Worm (Caenorhabditis elegans) whole organism, L3 larva: ENCODE measurements around the gene acr-25.
A peak's percentile ranks its signal among the peaks of the same experiment; 100 is the strongest.

ENCODE experiments used
- R02D3.7 ChIP-seq: fragments of 150-350 bp; optimal IDR thresholded peaks from 2 replicates; lab custom pipeline; 2014; ENCODE audit warnings: missing biosample characterization, missing genetic modification characterization
- aly-2 ChIP-seq: fragments of 150-350 bp; optimal IDR thresholded peaks from 2 replicates; lab custom pipeline; 2014; ENCODE audit warnings: missing biosample characterization, missing genetic modification characterization
- ama-1 ChIP-seq: fragments of 150-350 bp; optimal IDR thresholded peaks from 2 replicates; lab custom pipeline; 2018
- ceh-16 ChIP-seq: sonication (generic microtip); optimal IDR thresholded peaks from 2 replicates; lab custom pipeline; 2017; ENCODE audit warnings: missing biosample characterization, missing genetic modification characterization
- ceh-28 ChIP-seq: fragments of 150-350 bp; optimal IDR thresholded peaks from 2 replicates; lab custom pipeline; 2014; ENCODE audit warnings: missing biosample characterization, missing genetic modification reagents, missing genetic modification characterization
- daf-12 ChIP-seq: fragments of 150-350 bp; optimal IDR thresholded peaks from 2 replicates; lab custom pipeline; 2014; ENCODE audit warnings: missing biosample characterization, missing genetic modification reagents, missing genetic modification characterization
- egl-27 ChIP-seq: sonication (generic microtip); optimal IDR thresholded peaks from 4 replicates; lab custom pipeline; 2017; ENCODE audit warnings: missing biosample characterization, missing genetic modification reagents, missing genetic modification characterization
- egl-5 ChIP-seq: fragments of 150-350 bp; optimal IDR thresholded peaks from 2 replicates; lab custom pipeline; 2017; ENCODE audit warnings: missing biosample characterization, missing genetic modification reagents, missing genetic modification characterization, inconsistent platforms
- elt-1 ChIP-seq: fragments of 150-350 bp; optimal IDR thresholded peaks from 2 replicates; lab custom pipeline; 2014; ENCODE audit warnings: missing biosample characterization, missing genetic modification characterization
- elt-2 ChIP-seq: sonication (generic microtip); optimal IDR thresholded peaks from 2 replicates; lab custom pipeline; 2016; ENCODE audit warnings: missing genetic modification reagents, mild to moderate bottlenecking, missing genetic modification characterization, missing compliant biosample characterization
- elt-3 ChIP-seq, 3 experiments: fragments of 150-350 bp in 1 of 3; sonication (generic microtip) in 2 of 3; optimal IDR thresholded peaks; 2 replicates in 2 of 3; 4 replicates in 1 of 3; lab custom pipeline; 2014 to 2017; ENCODE audit warnings: missing biosample characterization in 3 of 3, missing genetic modification characterization in 3 of 3
- fkh-10 ChIP-seq: sonication (generic microtip); optimal IDR thresholded peaks from 2 replicates; lab custom pipeline; 2017; ENCODE audit warnings: missing biosample characterization, missing genetic modification reagents, missing genetic modification characterization
- fkh-2 ChIP-seq: fragments of 150-350 bp; optimal IDR thresholded peaks from 2 replicates; lab custom pipeline; 2014; ENCODE audit warnings: missing biosample characterization, missing genetic modification reagents, missing genetic modification characterization
- fos-1 ChIP-seq: fragments of 150-350 bp; optimal IDR thresholded peaks from 2 replicates; lab custom pipeline; 2014; ENCODE audit warnings: missing biosample characterization, missing genetic modification characterization
- hmg-11 ChIP-seq: sonication (generic microtip); optimal IDR thresholded peaks from 2 replicates; lab custom pipeline; 2016; ENCODE audit warnings: missing genetic modification characterization, missing compliant biosample characterization
- jun-1 ChIP-seq: fragments of 150-350 bp; optimal IDR thresholded peaks from 2 replicates; lab custom pipeline; 2014; ENCODE audit warnings: missing biosample characterization, missing genetic modification reagents, missing genetic modification characterization
- lsy-12 ChIP-seq: sonication (generic microtip); optimal IDR thresholded peaks from 2 replicates; lab custom pipeline; 2016; ENCODE audit warnings: mild to moderate bottlenecking, missing genetic modification characterization, missing compliant biosample characterization
- mdl-1 ChIP-seq: fragments of 150-350 bp; optimal IDR thresholded peaks from 2 replicates; lab custom pipeline; 2014; ENCODE audit warnings: missing biosample characterization, missing genetic modification characterization
- mml-1 ChIP-seq: fragments of 150-350 bp; sonication (generic microtip); optimal IDR thresholded peaks from 3 replicates; lab custom pipeline; 2014; ENCODE audit warnings: missing biosample characterization, missing genetic modification characterization
- nfya-1 ChIP-seq: sonication (generic microtip); optimal IDR thresholded peaks from 2 replicates; lab custom pipeline; 2017; ENCODE audit warnings: missing genetic modification characterization, mild to moderate bottlenecking, missing compliant biosample characterization, antibody characterized with exemption, moderate library complexity; ENCODE audit not compliant: insufficient read depth
- nhr-11 ChIP-seq: fragments of 150-350 bp; optimal IDR thresholded peaks from 2 replicates; lab custom pipeline; 2014; ENCODE audit warnings: missing biosample characterization, missing genetic modification characterization
- nhr-12 ChIP-seq: fragments of 150-350 bp; optimal IDR thresholded peaks from 2 replicates; lab custom pipeline; 2014; ENCODE audit warnings: missing biosample characterization, missing genetic modification characterization
- nhr-23 ChIP-seq: fragments of 150-350 bp; optimal IDR thresholded peaks from 2 replicates; lab custom pipeline; 2014; ENCODE audit warnings: missing biosample characterization, missing genetic modification reagents, missing genetic modification characterization
- nhr-237 ChIP-seq: fragments of 150-350 bp; optimal IDR thresholded peaks from 2 replicates; lab custom pipeline; 2014; ENCODE audit warnings: missing biosample characterization, missing genetic modification characterization
- nhr-25 ChIP-seq: sonication (generic microtip); optimal IDR thresholded peaks from 2 replicates; lab custom pipeline; 2017; ENCODE audit warnings: missing biosample characterization, missing genetic modification characterization
- nhr-28 ChIP-seq: fragments of 150-350 bp; optimal IDR thresholded peaks from 2 replicates; lab custom pipeline; 2014; ENCODE audit warnings: missing biosample characterization, missing genetic modification characterization
- nhr-43 ChIP-seq: sonication (generic microtip); optimal IDR thresholded peaks from 2 replicates; lab custom pipeline; 2016; ENCODE audit warnings: mild to moderate bottlenecking, missing genetic modification characterization, missing compliant biosample characterization; ENCODE audit not compliant: poor library complexity, severe bottlenecking
- nhr-67 ChIP-seq: fragments of 150-350 bp; optimal IDR thresholded peaks from 2 replicates; lab custom pipeline; 2014; ENCODE audit warnings: missing biosample characterization, missing genetic modification characterization
- nhr-76 ChIP-seq: fragments of 150-350 bp; sonication (generic microtip); optimal IDR thresholded peaks from 5 replicates; lab custom pipeline; 2014; ENCODE audit warnings: missing biosample characterization, missing genetic modification characterization
- pha-4 ChIP-seq: fragments of 150-350 bp; optimal IDR thresholded peaks from 2 replicates; lab custom pipeline; 2014; ENCODE audit warnings: missing biosample characterization, missing genetic modification reagents, missing genetic modification characterization
- pqm-1 ChIP-seq: fragments of 150-350 bp; optimal IDR thresholded peaks from 2 replicates; lab custom pipeline; 2017; ENCODE audit warnings: missing biosample characterization, missing genetic modification characterization, inconsistent platforms
- sea-2 ChIP-seq: fragments of 150-350 bp; sonication (generic microtip); optimal IDR thresholded peaks from 4 replicates; lab custom pipeline; 2014; ENCODE audit warnings: missing biosample characterization, missing genetic modification reagents, missing genetic modification characterization
- skn-1 ChIP-seq: fragments of 150-350 bp; optimal IDR thresholded peaks from 2 replicates; lab custom pipeline; 2014; ENCODE audit warnings: missing biosample characterization, missing genetic modification characterization
- snpc-4 ChIP-seq: fragments of 150-350 bp; optimal IDR thresholded peaks from 2 replicates; lab custom pipeline; 2014; ENCODE audit warnings: missing biosample characterization, missing genetic modification characterization
- unc-39 ChIP-seq: sonication (generic microtip); optimal IDR thresholded peaks from 4 replicates; lab custom pipeline; 2017; ENCODE audit warnings: missing biosample characterization, missing genetic modification characterization
- unc-62 ChIP-seq: fragments of 150-350 bp; sonication (generic microtip); optimal IDR thresholded peaks from 4 replicates; lab custom pipeline; 2014; ENCODE audit warnings: missing biosample characterization, missing genetic modification reagents, missing genetic modification characterization
- zag-1 ChIP-seq: fragments of 150-350 bp; optimal IDR thresholded peaks from 2 replicates; lab custom pipeline; 2014; ENCODE audit warnings: missing biosample characterization, missing genetic modification characterization
- ztf-11 ChIP-seq: fragments of 150-350 bp; optimal IDR thresholded peaks from 2 replicates; lab custom pipeline; 2014; ENCODE audit warnings: missing biosample characterization, missing genetic modification characterization
- ztf-4 ChIP-seq: fragments of 150-350 bp; optimal IDR thresholded peaks from 2 replicates; lab custom pipeline; 2014; ENCODE audit warnings: missing biosample characterization, missing genetic modification characterization

acr-25 gene

ce11 chrIV:6474751-6475150 lies 10.6 kb downstream of the acr-25 start (continued):
- TF ChIP-seq elt-1 (no peak), lsy-12 (tag; lab: Kevin White, UChicago) (no peak), elt-3 (tag; optimal IDR thresholded peaks at IDR 0.05; lab: Kevin White, UChicago) (no peak), nhr-43 (tag; lab: Kevin White, UChicago) (no peak)

- TF ChIP-seq nhr-23 (tag; lab: Kevin White, UChicago) (no peak), nhr-76 (tag; lab: Kevin White, UChicago) (no peak), fkh-2 (tag; lab: Kevin White, UChicago) (no peak), snpc-4 (tag; lab: Kevin White, UChicago) (no peak), ztf-11 (tag; lab: Kevin White, UChicago) (no peak), skn-1 (no peak), elt-1 (no peak), nhr-25 (no peak), unc-62 (GFP tag; lab: Kevin White, UChicago) (no peak), fos-1 (tag; lab: Kevin White, UChicago) (no peak)
These were observed 16.1 kb downstream of the acr-25 start, which contains the start of gene tyr-6 for ce11 chrIV:6480221-6480620. Gene tyr-6, plus strand, starts transcription at chrIV:6480521.

- peak; percentile 44 for TF ChIP-seq lsy-12 (tag; lab: Kevin White, UChicago)
- TF ChIP-seq pqm-1 (tag; lab: Kevin White, UChicago), result peak; percentile 29
- no peak for TF ChIP-seq sea-2 (GFP tag; lab: Kevin White, UChicago)
- no peak for TF ChIP-seq nhr-76 (tag; lab: Kevin White, UChicago)
- TF ChIP-seq hmg-11 (tag; lab: Kevin White, UChicago), result peak; percentile 56
- TF ChIP-seq ztf-11 (tag; lab: Kevin White, UChicago), result no peak
- TF ChIP-seq nhr-237, result no peak
- peak; percentile 30 for TF ChIP-seq elt-2
- TF ChIP-seq elt-1, result no peak
- TF ChIP-seq aly-2, result no peak
- TF ChIP-seq nfya-1 (tag; lab: Kevin White, UChicago), result peak; percentile 23
- no peak for TF ChIP-seq ceh-28 (tag; lab: Kevin White, UChicago)
- no peak for TF ChIP-seq unc-62 (GFP tag; lab: Kevin White, UChicago)
- TF ChIP-seq daf-12 (tag; lab: Kevin White, UChicago), result no peak
- TF ChIP-seq fos-1 (tag; lab: Kevin White, UChicago), result no peak
- TF ChIP-seq nhr-28 (tag; lab: Kevin White, UChicago), result no peak
- no peak for TF ChIP-seq R02D3.7
- TF ChIP-seq nhr-43 (tag; lab: Kevin White, UChicago), result peak; percentile 73
- no peak for TF ChIP-seq unc-39 (tag; lab: Kevin White, UChicago)
- no peak for TF ChIP-seq nhr-11 (tag; lab: Kevin White, UChicago)
- TF ChIP-seq ztf-4, result no peak
- TF ChIP-seq fkh-10 (GFP tag; lab: Kevin White, UChicago), result no peak
- no peak for TF ChIP-seq mdl-1 (tag; lab: Kevin White, UChicago)
- TF ChIP-seq ama-1 (lab: Kevin White, UChicago), result no peak
- TF ChIP-seq egl-27, result peak; percentile 36
- TF ChIP-seq zag-1 (tag; lab: Kevin White, UChicago), result no peak
- peak; percentile 26 for TF ChIP-seq nhr-25
- TF ChIP-seq nhr-12 (tag; lab: Kevin White, UChicago), result no peak
- no peak for TF ChIP-seq snpc-4 (tag; lab: Kevin White, UChicago)
- no peak for TF ChIP-seq egl-5
- TF ChIP-seq pha-4 (tag; lab: Kevin White, UChicago), result peak; percentile 32
- TF ChIP-seq mml-1, result no peak
- no peak for TF ChIP-seq nhr-67 (tag; lab: Kevin White, UChicago)
These were observed 16.9 kb downstream of the acr-25 start for ce11 chrIV:6480978-6481377.

ce11 chrIV:6487047-6487446 lies 22.9 kb downstream of the acr-25 start, which contains the start of gene Y73B6BL.37:
Gene Y73B6BL.37, plus strand, starts transcription at chrIV:6487347.
- TF ChIP-seq unc-39 (tag; lab: Kevin White, UChicago), result no peak
- no peak for TF ChIP-seq nhr-43 (tag; lab: Kevin White, UChicago)
- TF ChIP-seq egl-27, result no peak
- no peak for TF ChIP-seq zag-1 (tag; lab: Kevin White, UChicago)
- TF ChIP-seq jun-1 (tag; lab: Kevin White, UChicago), result no peak
- no peak for TF ChIP-seq pqm-1 (tag; lab: Kevin White, UChicago)
- no peak for TF ChIP-seq mml-1
- no peak for TF ChIP-seq fos-1 (tag; lab: Kevin White, UChicago)
- no peak for TF ChIP-seq ceh-16
